Worm (Caenorhabditis elegans) whole organism, midembryonic: Measurements from ENCODE around the gene T01C3.11.

Source experiments
- cog-1 ChIP-seq: sonication (generic microtip); optimal IDR thresholded peaks from 2 replicates; lab custom pipeline; 2016; ENCODE audit warnings: missing genetic modification characterization, missing compliant biosample characterization
- klf-2 ChIP-seq: fragments of 200-800 bp; sonication (Bioruptor generic); conservative IDR thresholded peaks from 2 replicates; pipeline ENCODE4 v1.3.6; 2022; ENCODE audit warnings: missing genetic modification reagents, missing genetic modification characterization, missing compliant biosample characterization
- tab-1 ChIP-seq: fragments of 200-800 bp; sonication (Bioruptor generic); IDR thresholded peaks from 2 replicates; pipeline ENCODE4 v1.3.6; 2022; ENCODE audit warnings: missing genetic modification characterization, missing compliant biosample characterization
- ztf-23 ChIP-seq: fragments of 200-800 bp; sonication (Bioruptor generic); IDR thresholded peaks from 2 replicates; pipeline ENCODE4 v1.3.6; 2022; ENCODE audit warnings: missing genetic modification reagents, missing genetic modification characterization, missing compliant biosample characterization
- ztf-29 ChIP-seq: fragments of 200-800 bp; sonication (Bioruptor generic); IDR thresholded peaks from 2 replicates; pipeline ENCODE4 v1.3.6; 2022; ENCODE audit warnings: missing genetic modification reagents, missing genetic modification characterization, missing compliant biosample characterization

DNA sequence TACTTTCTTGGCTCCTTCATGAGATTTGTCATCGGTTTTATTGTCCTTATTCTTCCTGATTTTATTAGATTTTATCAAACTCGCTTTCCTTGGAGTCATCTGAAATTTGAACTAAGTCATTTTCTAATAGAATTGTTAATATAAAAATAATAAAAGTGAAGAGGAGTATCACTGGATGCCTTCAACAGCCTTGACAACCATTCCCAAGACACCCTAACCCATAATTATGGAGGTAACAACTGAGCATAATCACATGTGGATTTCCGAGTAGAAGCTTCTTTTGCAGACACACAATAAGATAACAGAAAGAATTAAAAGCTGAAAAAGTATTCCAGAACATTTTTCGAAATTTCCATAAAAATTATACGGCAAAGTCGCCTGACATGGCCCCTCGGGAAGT is 43.7 kb upstream of the T01C3.11 start, which contains the start of gene F02D8.9:
- TF ChIP-seq klf-2 (GFP tag; lab: Robert Waterston, UW), result no peak
- no peak for TF ChIP-seq tab-1 (GFP tag; lab: Robert Waterston, UW)
- TF ChIP-seq ztf-29 (GFP tag; lab: Robert Waterston, UW), result no peak
- no peak for TF ChIP-seq cog-1
- TF ChIP-seq ztf-23, result no peak
